Worm (Caenorhabditis elegans) whole organism, L1 larva: ENCODE measurements around the gene madf-3.
A peak's percentile ranks its signal among the peaks of the same experiment; 100 is the strongest.

ENCODE experiments used
- C04F5.9 ChIP-seq: sonication (generic microtip); optimal IDR thresholded peaks from 2 replicates; lab custom pipeline; 2016; ENCODE audit warnings: missing genetic modification characterization, missing compliant biosample characterization
- C16A3.4 ChIP-seq: fragments of 150-350 bp; optimal IDR thresholded peaks from 2 replicates; lab custom pipeline; 2014; ENCODE audit warnings: missing biosample characterization, missing genetic modification characterization
- C34B4.2 ChIP-seq: sonication (generic microtip); optimal IDR thresholded peaks from 2 replicates; lab custom pipeline; 2017; ENCODE audit warnings: mild to moderate bottlenecking, missing genetic modification characterization, missing compliant biosample characterization
- aly-2 ChIP-seq: fragments of 150-350 bp; optimal IDR thresholded peaks from 2 replicates; lab custom pipeline; 2014; ENCODE audit warnings: missing biosample characterization, missing genetic modification characterization
- ama-1 ChIP-seq: fragments of 150-350 bp; optimal IDR thresholded peaks from 2 replicates; lab custom pipeline; 2014
- ceh-8 ChIP-seq: fragments of 200-800 bp; sonication (Bioruptor generic); optimal IDR thresholded peaks from 2 replicates; lab custom pipeline; 2018; ENCODE audit warnings: mild to moderate bottlenecking, missing genetic modification characterization, moderate library complexity, missing compliant biosample characterization
- ceh-82 ChIP-seq, 3 experiments: fragments of 150-350 bp in 1 of 3; sonication (generic microtip) in 2 of 3; optimal IDR thresholded peaks; 2 replicates each; lab custom pipeline; 2014 to 2017; ENCODE audit warnings: missing biosample characterization in 3 of 3, missing genetic modification characterization in 3 of 3
- ceh-88 ChIP-seq: fragments of 200-800 bp; sonication (Bioruptor generic); IDR thresholded peaks from 2 replicates; pipeline ENCODE4 v1.3.6; 2022; ENCODE audit warnings: missing genetic modification characterization, missing compliant biosample characterization
- ceh-90 ChIP-seq: sonication (generic microtip); optimal IDR thresholded peaks from 2 replicates; lab custom pipeline; 2016; ENCODE audit warnings: missing genetic modification characterization, missing compliant biosample characterization
- dpl-1 ChIP-seq, 3 experiments: fragments of 150-350 bp in 2 of 3; sonication (generic microtip) in 1 of 3; optimal IDR thresholded peaks; 2 replicates each; lab custom pipeline; 2014 to 2017; ENCODE audit warnings: missing biosample characterization in 3 of 3, missing genetic modification characterization in 3 of 3, missing genetic modification reagents in 3 of 3
- efl-1 ChIP-seq, 4 experiments: fragments of 150-350 bp; optimal IDR thresholded peaks in 3 of 4; peaks in 1 of 4; 1 replicate in 1 of 4; 2 replicates in 3 of 4; lab custom pipeline; 2014; ENCODE audit warnings: missing biosample characterization in 2 of 4, missing genetic modification characterization in 2 of 4, missing genetic modification reagents in 2 of 4
- egl-13 ChIP-seq: sonication (generic microtip); optimal IDR thresholded peaks from 2 replicates; lab custom pipeline; 2016; ENCODE audit warnings: missing genotype, missing genetic modification reagents, missing genetic modification characterization, missing compliant biosample characterization
- egl-27 ChIP-seq, 2 experiments: fragments of 150-350 bp in 1 of 2; sonication (generic microtip); optimal IDR thresholded peaks; 3 replicates each; lab custom pipeline; 2017 to 2018; ENCODE audit warnings: missing biosample characterization in 2 of 2, missing genetic modification characterization in 2 of 2, missing genetic modification reagents in 2 of 2
- elt-2 ChIP-seq: sonication (generic microtip); optimal IDR thresholded peaks from 2 replicates; lab custom pipeline; 2016; ENCODE audit warnings: missing genetic modification characterization, mild to moderate bottlenecking, inconsistent platforms, missing compliant biosample characterization, missing genetic modification reagents
- elt-3 ChIP-seq, 6 experiments: fragments of 150-350 bp in 1 of 6; sonication (generic microtip); optimal IDR thresholded peaks; 2 replicates each; lab custom pipeline; 2017 to 2018; ENCODE audit warnings: missing biosample characterization in 6 of 6, missing genetic modification characterization in 6 of 6, inconsistent platforms in 1 of 6
- ets-5 ChIP-seq: fragments of 200-800 bp; sonication (Bioruptor generic); IDR thresholded peaks from 2 replicates; pipeline ENCODE4 v1.3.6; 2022; ENCODE audit warnings: missing genetic modification characterization, missing compliant biosample characterization
- fkh-4 ChIP-seq: sonication (generic microtip); optimal IDR thresholded peaks from 2 replicates; lab custom pipeline; 2016; ENCODE audit warnings: missing compliant biosample characterization, missing genetic modification characterization, borderline replicate concordance
- fkh-8 ChIP-seq: sonication (generic microtip); optimal IDR thresholded peaks from 2 replicates; lab custom pipeline; 2016; ENCODE audit warnings: mild to moderate bottlenecking, missing genetic modification characterization, missing compliant biosample characterization
- fos-1 ChIP-seq: fragments of 150-350 bp; optimal IDR thresholded peaks from 2 replicates; lab custom pipeline; 2014; ENCODE audit warnings: missing biosample characterization, missing genetic modification characterization
- hlh-17 ChIP-seq: fragments of 200-800 bp; sonication (Bioruptor generic); optimal IDR thresholded peaks from 2 replicates; lab custom pipeline; 2018; ENCODE audit warnings: missing genetic modification characterization, mild to moderate bottlenecking, missing compliant biosample characterization, moderate library complexity, borderline replicate concordance
- hlh-4 ChIP-seq: sonication (generic microtip); optimal IDR thresholded peaks from 2 replicates; lab custom pipeline; 2016; ENCODE audit warnings: mild to moderate bottlenecking, missing genetic modification characterization, missing compliant biosample characterization
- hpl-2 ChIP-seq: fragments of 150-350 bp; optimal IDR thresholded peaks from 2 replicates; lab custom pipeline; 2014; ENCODE audit warnings: missing biosample characterization, missing genetic modification reagents, missing genetic modification characterization
- irx-1 ChIP-seq: sonication (generic microtip); optimal IDR thresholded peaks from 2 replicates; lab custom pipeline; 2016; ENCODE audit warnings: missing genetic modification characterization, missing compliant biosample characterization
- isw-1 ChIP-seq: fragments of 200-800 bp; sonication (Bioruptor generic); IDR thresholded peaks from 2 replicates; pipeline ENCODE4 v1.3.6; 2022; ENCODE audit warnings: missing genetic modification characterization, missing compliant biosample characterization
- jun-1 ChIP-seq: fragments of 150-350 bp; optimal IDR thresholded peaks from 2 replicates; lab custom pipeline; 2014; ENCODE audit warnings: missing biosample characterization, missing genetic modification reagents, missing genetic modification characterization
- lin-15B ChIP-seq: fragments of 150-350 bp; sonication (generic microtip); optimal IDR thresholded peaks from 3 replicates; lab custom pipeline; 2014; ENCODE audit warnings: missing biosample characterization, missing genetic modification characterization
- lin-35 ChIP-seq, 2 experiments: fragments of 150-350 bp; optimal IDR thresholded peaks; 2 replicates each; lab custom pipeline; 2014; ENCODE audit warnings: missing biosample characterization in 2 of 2, missing genetic modification characterization in 2 of 2, missing genetic modification reagents in 2 of 2
- lin-39 ChIP-seq: fragments of 150-350 bp; optimal IDR thresholded peaks from 2 replicates; lab custom pipeline; 2014; ENCODE audit warnings: missing biosample characterization, missing genetic modification reagents, missing genetic modification characterization
- lir-3 ChIP-seq: sonication (generic microtip); optimal IDR thresholded peaks from 2 replicates; lab custom pipeline; 2016; ENCODE audit warnings: mild to moderate bottlenecking, missing genetic modification characterization, moderate library complexity, missing compliant biosample characterization; ENCODE audit not compliant: poor library complexity
- mdl-1 ChIP-seq, 2 experiments: fragments of 150-350 bp; optimal IDR thresholded peaks; 2 replicates each; lab custom pipeline; 2014 to 2017; ENCODE audit warnings: missing biosample characterization in 2 of 2, missing genetic modification characterization in 2 of 2, inconsistent platforms in 1 of 2
- nhr-11 ChIP-seq: fragments of 150-350 bp; optimal IDR thresholded peaks from 2 replicates; lab custom pipeline; 2014; ENCODE audit warnings: missing biosample characterization, missing genetic modification characterization
- nhr-19 ChIP-seq: fragments of 200-800 bp; sonication (Bioruptor generic); conservative IDR thresholded peaks from 2 replicates; pipeline ENCODE4 v1.3.6; 2022; ENCODE audit warnings: missing genetic modification characterization, missing compliant biosample characterization
- nhr-237 ChIP-seq: fragments of 150-350 bp; optimal IDR thresholded peaks from 2 replicates; lab custom pipeline; 2014; ENCODE audit warnings: missing biosample characterization, missing genetic modification characterization
- nhr-28 ChIP-seq: fragments of 150-350 bp; optimal IDR thresholded peaks from 2 replicates; lab custom pipeline; 2014; ENCODE audit warnings: missing biosample characterization, missing genetic modification characterization
- nhr-47 ChIP-seq: sonication (generic microtip); optimal IDR thresholded peaks from 2 replicates; lab custom pipeline; 2016; ENCODE audit warnings: mild to moderate bottlenecking, missing genetic modification characterization, moderate library complexity, missing compliant biosample characterization
- nhr-71 ChIP-seq: sonication (generic microtip); optimal IDR thresholded peaks from 2 replicates; lab custom pipeline; 2016; ENCODE audit warnings: mild to moderate bottlenecking, missing genetic modification characterization, moderate library complexity, missing compliant biosample characterization
- nhr-76 ChIP-seq: sonication (generic microtip); optimal IDR thresholded peaks from 2 replicates; lab custom pipeline; 2017; ENCODE audit warnings: missing biosample characterization, missing genetic modification characterization
- nhr-84 ChIP-seq: sonication (generic microtip); optimal IDR thresholded peaks from 2 replicates; lab custom pipeline; 2017; ENCODE audit warnings: missing biosample characterization, missing genetic modification characterization
- nhr-85 ChIP-seq: sonication (generic microtip); peaks from one replicate; lab custom pipeline; 2016; ENCODE audit warnings: missing genetic modification characterization, inconsistent platforms, missing compliant biosample characterization
- nhr-90 ChIP-seq: sonication (generic microtip); optimal IDR thresholded peaks from 2 replicates; lab custom pipeline; 2016; ENCODE audit warnings: mild to moderate bottlenecking, missing genetic modification characterization, missing compliant biosample characterization; ENCODE audit not compliant: poor library complexity
- pax-3 ChIP-seq: fragments of 200-800 bp; sonication (Bioruptor generic); optimal IDR thresholded peaks from 2 replicates; lab custom pipeline; 2018; ENCODE audit warnings: mild to moderate bottlenecking, missing genetic modification characterization, moderate library complexity, missing compliant biosample characterization
- rnt-1 ChIP-seq: sonication (generic microtip); optimal IDR thresholded peaks from 2 replicates; lab custom pipeline; 2016; ENCODE audit warnings: mild to moderate bottlenecking, missing genetic modification characterization, moderate library complexity, missing compliant biosample characterization
- sptf-1 ChIP-seq: fragments of 150-350 bp; optimal IDR thresholded peaks from 2 replicates; lab custom pipeline; 2014; ENCODE audit warnings: missing biosample characterization, missing genetic modification characterization
- swsn-7 ChIP-seq: sonication (generic microtip); optimal IDR thresholded peaks from 2 replicates; lab custom pipeline; 2016; ENCODE audit warnings: missing genetic modification characterization, missing compliant biosample characterization
- tbx-2 ChIP-seq: sonication (generic microtip); optimal IDR thresholded peaks from 2 replicates; lab custom pipeline; 2016; ENCODE audit warnings: missing genetic modification characterization, missing compliant biosample characterization
- tlp-1 ChIP-seq: fragments of 150-350 bp; optimal IDR thresholded peaks from 2 replicates; lab custom pipeline; 2014; ENCODE audit warnings: missing biosample characterization, missing genetic modification characterization
- unc-130 ChIP-seq: fragments of 150-350 bp; optimal IDR thresholded peaks from 2 replicates; lab custom pipeline; 2017; ENCODE audit warnings: missing biosample characterization, missing genetic modification characterization, inconsistent platforms
- unc-62 ChIP-seq: fragments of 150-350 bp; optimal IDR thresholded peaks from 2 replicates; lab custom pipeline; 2014; ENCODE audit warnings: missing biosample characterization, missing genetic modification reagents, missing genetic modification characterization
- unc-86 ChIP-seq: sonication (generic microtip); optimal IDR thresholded peaks from 2 replicates; lab custom pipeline; 2016; ENCODE audit warnings: missing genetic modification characterization, missing compliant biosample characterization
- unc-98 ChIP-seq: fragments of 200-800 bp; sonication (Bioruptor generic); IDR thresholded peaks from 2 replicates; pipeline ENCODE4 v1.3.6; 2022; ENCODE audit warnings: missing genetic modification characterization, missing compliant biosample characterization
- zag-1 ChIP-seq: fragments of 150-350 bp; optimal IDR thresholded peaks from 2 replicates; lab custom pipeline; 2014; ENCODE audit warnings: missing biosample characterization, missing genetic modification characterization
- ztf-11 ChIP-seq, 2 experiments: sonication (generic microtip); optimal IDR thresholded peaks; 2 replicates each; lab custom pipeline; 2016 to 2017; ENCODE audit warnings: missing genetic modification characterization in 2 of 2, missing biosample characterization in 1 of 2, missing compliant biosample characterization in 1 of 2

Gene madf-3

ce11 chrII:4299227-4299703 is 35.3 kb upstream of the madf-3 start, which contains the start of gene sco-1 (continued):
- peak; percentile 97 for TF ChIP-seq unc-86 (tag; lab: Kevin White, UChicago)
- TF ChIP-seq C34B4.2 (tag; lab: Kevin White, UChicago): peak; percentile 79
- peak; percentile 96 for TF ChIP-seq pax-3
- TF ChIP-seq lin-15B (tag; lab: Kevin White, UChicago): peak; percentile 95
- no peak for TF ChIP-seq nhr-84 (tag; lab: Kevin White, UChicago)
- TF ChIP-seq tbx-2 (tag; lab: Kevin White, UChicago): peak; percentile 98
- TF ChIP-seq nhr-11: peak; percentile 85
- peak; percentile 93 for TF ChIP-seq jun-1 (tag; lab: Kevin White, UChicago)
- peak; percentile 76 for TF ChIP-seq hlh-4 (tag; lab: Kevin White, UChicago)
- peak in 1 of 2 experiments; percentile 92 for TF ChIP-seq mdl-1 (tag; optimal IDR thresholded peaks at IDR 0.05; lab: Kevin White, UChicago)
- peak; percentile 93 for TF ChIP-seq C16A3.4
- TF ChIP-seq lin-35 (GFP tag; optimal IDR thresholded peaks at IDR 0.05; lab: Kevin White, UChicago): peak; percentile 88 to 91
- peak; percentile 96 for TF ChIP-seq ceh-8 (GFP tag; lab: Kevin White, UChicago)
- TF ChIP-seq ceh-82 (tag; optimal IDR thresholded peaks at IDR 0.05; lab: Kevin White, UChicago): peak; percentile 97 to 98 (median 98)
- TF ChIP-seq tlp-1 (tag; lab: Kevin White, UChicago): no peak
- TF ChIP-seq ets-5 (GFP tag; lab: Robert Waterston, UW): no peak
- TF ChIP-seq ztf-11 (tag; optimal IDR thresholded peaks at IDR 0.05; lab: Kevin White, UChicago): peak in 1 of 2 experiments; percentile 98
- TF ChIP-seq nhr-47: peak; percentile 98
- TF ChIP-seq isw-1 (GFP tag; lab: Robert Waterston, UW): peak; percentile 98
- peak; percentile 92 for TF ChIP-seq ceh-88
- TF ChIP-seq lir-3 (tag; lab: Kevin White, UChicago): peak; percentile 98
- TF ChIP-seq fkh-8 (tag; lab: Kevin White, UChicago): peak; percentile 98
- TF ChIP-seq nhr-71 (tag; lab: Kevin White, UChicago): peak; percentile 98
- TF ChIP-seq C04F5.9: peak; percentile 97
- peak; percentile 65 for TF ChIP-seq nhr-76
- TF ChIP-seq elt-3 (tag; optimal IDR thresholded peaks at IDR 0.05; lab: Kevin White, UChicago): peak in 3 of 6 experiments; percentile 82 to 97 (median 94)
- peak; percentile 93 to 95 for TF ChIP-seq efl-1 (optimal IDR thresholded peaks at IDR 0.05; lab: Kevin White, UChicago)
- peak; percentile 84 to 99 for TF ChIP-seq efl-1 (GFP tag; optimal IDR thresholded peaks at IDR 0.05 in 1 of 2; lab: Kevin White, UChicago)
- TF ChIP-seq fkh-4 (tag; lab: Kevin White, UChicago): peak; percentile 99
- peak; percentile 99 for TF ChIP-seq nhr-85
- peak; percentile 68 for TF ChIP-seq unc-62 (GFP tag; lab: Kevin White, UChicago)
- TF ChIP-seq nhr-28 (tag; lab: Kevin White, UChicago): peak; percentile 28
- peak; percentile 97 for TF ChIP-seq egl-13 (tag; lab: Kevin White, UChicago)
- peak; percentile 78 for TF ChIP-seq ama-1 (lab: Kevin White, UChicago)
- TF ChIP-seq elt-2 (tag; lab: Kevin White, UChicago): peak; percentile 99
- peak; percentile 68 for TF ChIP-seq aly-2
- TF ChIP-seq nhr-19: peak; percentile 97
- TF ChIP-seq hpl-2 (GFP tag; lab: Kevin White, UChicago): peak; percentile 70
- peak; percentile 96 for TF ChIP-seq swsn-7 (tag; lab: Kevin White, UChicago)
- TF ChIP-seq dpl-1 (GFP tag; optimal IDR thresholded peaks at IDR 0.05; lab: Kevin White, UChicago): peak; percentile 85 to 89 (median 87)
- TF ChIP-seq egl-27 (tag; optimal IDR thresholded peaks at IDR 0.05; lab: Kevin White, UChicago): peak; percentile 26 to 56
- TF ChIP-seq zag-1 (tag; lab: Kevin White, UChicago): peak; percentile 92
- TF ChIP-seq unc-98: peak; percentile 94
- peak; percentile 97 for TF ChIP-seq irx-1 (tag; lab: Kevin White, UChicago)
- no peak for TF ChIP-seq hlh-17 (GFP tag; lab: Kevin White, UChicago)
- peak; percentile 98 for TF ChIP-seq nhr-90 (tag; lab: Kevin White, UChicago)
- TF ChIP-seq lin-39 (tag; lab: Kevin White, UChicago): peak; percentile 92
- peak; percentile 93 for TF ChIP-seq fos-1 (tag; lab: Kevin White, UChicago)
- TF ChIP-seq unc-130 (tag; lab: Kevin White, UChicago): peak; percentile 92
- peak; percentile 100 for TF ChIP-seq rnt-1 (tag; lab: Kevin White, UChicago)
- TF ChIP-seq nhr-237: peak; percentile 85
- TF ChIP-seq sptf-1 (tag; lab: Kevin White, UChicago): no peak
- TF ChIP-seq ceh-90: peak; percentile 90
